Worm (Caenorhabditis elegans) whole organism, late embryonic: ENCODE measurements around the gene R53.8.

Experiments
- ahr-1 ChIP-seq: sonication (generic microtip); optimal IDR thresholded peaks from 2 replicates; lab custom pipeline; 2016; ENCODE audit warnings: missing genetic modification characterization, missing compliant biosample characterization
- ama-1 ChIP-seq: fragments of 150-350 bp; optimal IDR thresholded peaks from 2 replicates; lab custom pipeline; 2014
- ceh-30 ChIP-seq: fragments of 150-350 bp; optimal IDR thresholded peaks from 2 replicates; lab custom pipeline; 2014; ENCODE audit warnings: missing biosample characterization, missing genetic modification characterization
- ceh-31 ChIP-seq: sonication (generic microtip); optimal IDR thresholded peaks from 2 replicates; lab custom pipeline; 2016; ENCODE audit warnings: missing genetic modification characterization, missing compliant biosample characterization
- dmd-4 ChIP-seq: sonication (generic microtip); optimal IDR thresholded peaks from 2 replicates; lab custom pipeline; 2016; ENCODE audit warnings: borderline replicate concordance, missing genetic modification characterization, missing compliant biosample characterization
- dve-1 ChIP-seq: sonication (generic microtip); optimal IDR thresholded peaks from 2 replicates; lab custom pipeline; 2017; ENCODE audit warnings: antibody characterized with exemption, mild to moderate bottlenecking, missing genetic modification characterization, missing compliant biosample characterization
- elt-4 ChIP-seq: sonication (generic microtip); optimal IDR thresholded peaks from 2 replicates; lab custom pipeline; 2016; ENCODE audit warnings: missing genetic modification characterization, missing compliant biosample characterization
- fkh-10 ChIP-seq: fragments of 150-350 bp; optimal IDR thresholded peaks from 2 replicates; lab custom pipeline; 2014; ENCODE audit warnings: missing biosample characterization, missing genetic modification reagents, missing genetic modification characterization
- fkh-6 ChIP-seq: sonication (generic microtip); optimal IDR thresholded peaks from 2 replicates; lab custom pipeline; 2016; ENCODE audit warnings: missing genetic modification characterization, missing compliant biosample characterization
- pha-4 ChIP-seq: fragments of 150-350 bp; optimal IDR thresholded peaks from 2 replicates; lab custom pipeline; 2018; ENCODE audit warnings: missing biosample characterization, missing genetic modification reagents, missing genetic modification characterization
- pqm-1 ChIP-seq: sonication (generic microtip); optimal IDR thresholded peaks from 2 replicates; lab custom pipeline; 2016; ENCODE audit warnings: missing genetic modification characterization, missing compliant biosample characterization
- sox-2 ChIP-seq: fragments of 200-800 bp; sonication (Bioruptor generic); IDR thresholded peaks from 2 replicates; pipeline ENCODE4 v1.3.6; 2022; ENCODE audit warnings: missing genetic modification reagents, missing genetic modification characterization, missing compliant biosample characterization
- tbx-7 ChIP-seq: sonication (generic microtip); optimal IDR thresholded peaks from 2 replicates; lab custom pipeline; 2016; ENCODE audit warnings: missing genotype, missing genetic modification characterization, missing compliant biosample characterization
- unc-86 ChIP-seq: sonication (generic microtip); optimal IDR thresholded peaks from 2 replicates; lab custom pipeline; 2016; ENCODE audit warnings: missing genetic modification characterization, missing compliant biosample characterization

DNA sequence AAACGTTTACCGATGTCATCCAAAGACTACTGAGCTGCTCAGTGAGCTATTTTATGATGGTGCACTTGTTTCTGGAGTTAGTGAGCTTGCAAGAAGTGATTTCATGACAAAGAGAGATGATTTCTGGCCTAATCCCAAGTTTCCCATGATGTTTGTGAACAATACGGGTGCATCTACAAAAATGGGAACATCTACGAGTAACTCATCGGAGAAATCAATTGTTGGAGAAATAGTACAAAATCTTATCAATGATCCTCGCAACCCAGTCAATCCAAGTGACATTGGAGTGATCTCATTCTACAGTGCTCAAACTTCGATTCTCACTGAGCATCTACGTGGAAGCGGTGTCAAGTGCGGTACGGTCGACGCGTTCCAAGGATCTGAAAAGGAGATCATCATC, 48.0 kb upstream of the R53.8 start:
- TF ChIP-seq pqm-1 (no peak), ama-1 (lab: Kevin White, UChicago) (no peak), ceh-30 (tag; lab: Kevin White, UChicago) (no peak), elt-4 (tag; lab: Kevin White, UChicago) (no peak), fkh-10 (GFP tag; lab: Kevin White, UChicago) (no peak), sox-2 (GFP tag; lab: Robert Waterston, UW) (no peak), tbx-7 (tag; lab: Kevin White, UChicago) (no peak), ahr-1 (no peak), fkh-6 (no peak), unc-86 (tag; lab: Kevin White, UChicago) (no peak), pha-4 (tag; lab: Kevin White, UChicago) (no peak), dmd-4 (no peak), ceh-31 (tag; lab: Kevin White, UChicago) (no peak), dve-1 (tag; lab: Kevin White, UChicago) (no peak)
